Fruit fly (Drosophila melanogaster): Measurements from ENCODE around the gene DnaJ-1.

The DnaJ-1 gene

dm6 chr3L:5786604-5787003 is 34.6 kb upstream of the DnaJ-1 start, which contains the start of gene Cralbp:
Gene Cralbp (minus strand): TSS chr3L:5786718.
- 0 out of 3 replicates have a peak, but pooled peaks have one; percentile 36 for TF ChIP-seq CG4496 (GFP tag; IDR thresholded peaks at IDR 0.05)
- no peak for TF ChIP-seq CG12605 (GFP tag; IDR thresholded peaks at IDR 0.05)
- TF ChIP-seq fd96Ca (GFP tag; IDR thresholded peaks at IDR 0.05), result no peak

dm6 chr3L:5785237-5786062 is 33.5 kb upstream of the DnaJ-1 start:
- TF ChIP-seq D1 (tag; optimal IDR thresholded peaks at IDR 0.05) (no peak), fd96Ca (GFP tag; IDR thresholded peaks at IDR 0.05) (no peak), CG8159 (tag; optimal IDR thresholded peaks at IDR 0.05) (no peak), gl (tag; optimal IDR thresholded peaks at IDR 0.05) (no peak), Pif1B (GFP tag; optimal IDR thresholded peaks at IDR 0.05) (no peak), CG32121 (GFP tag; IDR thresholded peaks at IDR 0.05) (0 out of 2 replicates have a peak, but pooled peaks have one; percentile 9), CG17806 (tag; optimal IDR thresholded peaks at IDR 0.05) (no peak), CG34367 (tag; optimal IDR thresholded peaks at IDR 0.05) (no peak), CG8301 (tag; optimal IDR thresholded peaks at IDR 0.05) (no peak), CG12605 (GFP tag; IDR thresholded peaks at IDR 0.05) (0 out of 2 replicates have a peak, but pooled peaks have one; percentile 30), Snoo (tag; optimal IDR thresholded peaks at IDR 0.05) (no peak), EcR (GFP tag; optimal IDR thresholded peaks at IDR 0.05) (no peak), CG15710 (tag; optimal IDR thresholded peaks at IDR 0.05) (no peak), CG9948 (tag; optimal IDR thresholded peaks at IDR 0.05) (no peak), Ets98B (GFP tag; IDR thresholded peaks at IDR 0.05) (no peak; the same call in 1 of the 2 replicates), CG13204 (GFP tag; optimal IDR thresholded peaks at IDR 0.05) (no peak), CG4496 (GFP tag; IDR thresholded peaks at IDR 0.05) (peak; percentile 43; the same call in 1 of the 3 replicates), Pif1A (GFP tag; optimal IDR thresholded peaks at IDR 0.05) (no peak), rn (GFP tag; IDR thresholded peaks at IDR 0.05) (no peak)

dm6 chr3L:5779476-5780401 is 27.8 kb upstream of the DnaJ-1 start, which contains the start of the genes Myt1, PGRP-LD and Pmi:
Gene Myt1 (minus strand): TSS chr3L:5779591.
Gene PGRP-LD (plus strand): TSS chr3L:5780051.
Gene Pmi (plus strand): TSS chr3L:5780051.
- no peak for TF ChIP-seq rn (GFP tag; IDR thresholded peaks at IDR 0.05)
- no peak for TF ChIP-seq fd96Ca (GFP tag; IDR thresholded peaks at IDR 0.05)
- no peak for TF ChIP-seq CG9948 (tag; optimal IDR thresholded peaks at IDR 0.05)
- no peak for TF ChIP-seq CG12605 (GFP tag; IDR thresholded peaks at IDR 0.05)
- no peak for TF ChIP-seq CG8159 (tag; optimal IDR thresholded peaks at IDR 0.05)
- TF ChIP-seq CG13204 (GFP tag; optimal IDR thresholded peaks at IDR 0.05), result no peak
- TF ChIP-seq CG34367 (tag; optimal IDR thresholded peaks at IDR 0.05), result no peak

dm6 chr3L:5777114-5777513 is 25.1 kb upstream of the DnaJ-1 start, which contains the start of gene vito:
Gene vito (minus strand): TSS chr3L:5777333.
- TF ChIP-seq CG9948 (tag; optimal IDR thresholded peaks at IDR 0.05), result no peak
- TF ChIP-seq CG4496 (GFP tag; IDR thresholded peaks at IDR 0.05), result no peak
- no peak for TF ChIP-seq CG14655 (GFP tag; optimal IDR thresholded peaks at IDR 0.05)
- no peak for TF ChIP-seq CG8301 (tag; optimal IDR thresholded peaks at IDR 0.05)
- TF ChIP-seq CG32121 (GFP tag; IDR thresholded peaks at IDR 0.05), result no peak
- no peak for TF ChIP-seq Snoo (tag; optimal IDR thresholded peaks at IDR 0.05)
- no peak for TF ChIP-seq D1 (tag; optimal IDR thresholded peaks at IDR 0.05)
- TF ChIP-seq CG13204 (GFP tag; optimal IDR thresholded peaks at IDR 0.05), result no peak
- no peak for TF ChIP-seq Ets98B (GFP tag; IDR thresholded peaks at IDR 0.05)
- no peak for TF ChIP-seq CG12605 (GFP tag; IDR thresholded peaks at IDR 0.05)
- no peak for TF ChIP-seq rn (GFP tag; IDR thresholded peaks at IDR 0.05)
- TF ChIP-seq CG15710 (tag; optimal IDR thresholded peaks at IDR 0.05), result no peak
- no peak for TF ChIP-seq CG8159 (tag; optimal IDR thresholded peaks at IDR 0.05)
- no peak for TF ChIP-seq fd96Ca (GFP tag; IDR thresholded peaks at IDR 0.05)
- no peak for TF ChIP-seq Pif1B (GFP tag; optimal IDR thresholded peaks at IDR 0.05)
- no peak for TF ChIP-seq Pif1A (GFP tag; optimal IDR thresholded peaks at IDR 0.05)
- no peak for TF ChIP-seq CG34367 (tag; optimal IDR thresholded peaks at IDR 0.05)
- TF ChIP-seq gl (tag; optimal IDR thresholded peaks at IDR 0.05), result no peak
- no peak for TF ChIP-seq EcR (GFP tag; optimal IDR thresholded peaks at IDR 0.05)
- no peak for TF ChIP-seq CG10348 (GFP tag; IDR thresholded peaks at IDR 0.05)

dm6 chr3L:5774782-5775181 is 22.8 kb upstream of the DnaJ-1 start:
- TF ChIP-seq Pif1B (GFP tag; optimal IDR thresholded peaks at IDR 0.05) (no peak), CG14655 (GFP tag; optimal IDR thresholded peaks at IDR 0.05) (no peak), CG4496 (GFP tag; IDR thresholded peaks at IDR 0.05) (0 out of 3 replicates have a peak, but pooled peaks have one; percentile 9), EcR (GFP tag; optimal IDR thresholded peaks at IDR 0.05) (peak; percentile 22)
